Fruit fly (Drosophila melanogaster) whole organism, embryonic: ENCODE results near the gene CG44271.

Experiments used
- B-H2 ChIP-seq: fragments of 200-800 bp; sonication (Bioruptor generic); optimal IDR thresholded peaks from 2 replicates; lab custom pipeline; 2018; ENCODE audit warnings: missing biosample characterization, mild to moderate bottlenecking, missing genetic modification characterization
- Bgb ChIP-seq: fragments of 200-800 bp; sonication (Bioruptor generic); IDR thresholded peaks from 2 replicates; pipeline ENCODE4 v1.3.6; 2022; ENCODE audit warnings: missing biosample characterization, missing genetic modification characterization; ENCODE audit not compliant: partially characterized antibody
- CG10979 ChIP-seq: fragments of 200-800 bp; sonication (Bioruptor generic); optimal IDR thresholded peaks from 2 replicates; lab custom pipeline; 2018; ENCODE audit warnings: missing biosample characterization, mild to moderate bottlenecking, missing genetic modification characterization, moderate library complexity
- CG12071 ChIP-seq: fragments of 200-800 bp; sonication (Bioruptor generic); optimal IDR thresholded peaks from 3 replicates; lab custom pipeline; 2018; ENCODE audit warnings: missing biosample characterization, mild to moderate bottlenecking, missing genetic modification characterization
- CG12236 ChIP-seq: fragments of 200-800 bp; sonication (Bioruptor generic); optimal IDR thresholded peaks from 2 replicates; lab custom pipeline; 2016; ENCODE audit warnings: missing biosample characterization, missing genetic modification characterization
- CG14441 ChIP-seq: fragments of 200-800 bp; sonication (Bioruptor generic); IDR thresholded peaks from 2 replicates; pipeline ENCODE4 v1.3.6; 2022; ENCODE audit warnings: missing biosample characterization, missing genetic modification characterization
- CG15073 ChIP-seq: fragments of 200-800 bp; sonication (Bioruptor generic); optimal IDR thresholded peaks from 2 replicates; lab custom pipeline; 2016; ENCODE audit warnings: missing biosample characterization, missing genetic modification characterization
- CG16813 ChIP-seq: fragments of 200-800 bp; sonication (Bioruptor generic); IDR thresholded peaks from 3 replicates; pipeline ENCODE4 v1.3.6; 2022; ENCODE audit warnings: missing biosample characterization, missing genetic modification characterization; ENCODE audit not compliant: partially characterized antibody
- CG30020 ChIP-seq: fragments of 200-800 bp; optimal IDR thresholded peaks from 2 replicates; lab custom pipeline; 2019; ENCODE audit warnings: missing biosample characterization, mild to moderate bottlenecking, missing genetic modification characterization, moderate library complexity
- CG34422 ChIP-seq: fragments of 200-800 bp; sonication (Bioruptor generic); IDR thresholded peaks from 3 replicates; pipeline ENCODE4 v1.3.6; 2022; ENCODE audit warnings: missing biosample characterization, missing genetic modification characterization
- CG4282 ChIP-seq: fragments of 200-800 bp; sonication (Bioruptor generic); optimal IDR thresholded peaks from 2 replicates; lab custom pipeline; 2016; ENCODE audit warnings: missing biosample characterization, missing genetic modification characterization
- CG4424 ChIP-seq: fragments of 200-800 bp; sonication (Bioruptor generic); optimal IDR thresholded peaks from 3 replicates; lab custom pipeline; 2016; ENCODE audit warnings: missing biosample characterization, missing genetic modification characterization
- CG4617 ChIP-seq: fragments of 200-800 bp; sonication (Bioruptor generic); optimal IDR thresholded peaks from 3 replicates; lab custom pipeline; 2016; ENCODE audit warnings: missing biosample characterization, missing genetic modification characterization, borderline replicate concordance
- CG6791 ChIP-seq: fragments of 200-800 bp; sonication (Bioruptor generic); IDR thresholded peaks from 3 replicates; pipeline ENCODE4 v1.3.6; 2022; ENCODE audit warnings: missing biosample characterization, missing genetic modification characterization; ENCODE audit not compliant: partially characterized antibody
- CG7928 ChIP-seq: fragments of 200-800 bp; sonication (Bioruptor generic); optimal IDR thresholded peaks from 2 replicates; lab custom pipeline; 2017; ENCODE audit warnings: missing biosample characterization, mild to moderate bottlenecking, missing genetic modification characterization
- CG9797 ChIP-seq: fragments of 200-800 bp; sonication (Bioruptor generic); optimal IDR thresholded peaks from 3 replicates; lab custom pipeline; 2018; ENCODE audit warnings: missing biosample characterization, mild to moderate bottlenecking, missing genetic modification characterization
- CHES-1-like ChIP-seq: fragments of 200-800 bp; sonication (Bioruptor generic); optimal IDR thresholded peaks from 2 replicates; lab custom pipeline; 2016; ENCODE audit warnings: missing biosample characterization, missing genetic modification characterization
- CrebB ChIP-seq: fragments of 200-800 bp; sonication (Bioruptor generic); optimal IDR thresholded peaks from 3 replicates; lab custom pipeline; 2018; ENCODE audit warnings: missing biosample characterization, mild to moderate bottlenecking, missing genetic modification characterization
- D ChIP-seq, 2 experiments: fragments of 200-800 bp in 1 of 2; fragments of >200 bp in 1 of 2; sonication (Bioruptor generic) in 1 of 2; optimal IDR thresholded peaks; 2 replicates in 1 of 2; 3 replicates in 1 of 2; lab custom pipeline; 2017; ENCODE audit warnings: mild to moderate bottlenecking in 1 of 2, missing biosample characterization in 1 of 2, missing genetic modification characterization in 1 of 2, missing genetic modification reagents in 1 of 2
- Ets97D ChIP-seq: fragments of 200-800 bp; sonication (Bioruptor generic); optimal IDR thresholded peaks from 3 replicates; lab custom pipeline; 2016; ENCODE audit warnings: missing biosample characterization, missing genetic modification characterization
- GATAe ChIP-seq: fragments of 200-800 bp; sonication (Bioruptor generic); conservative IDR thresholded peaks from 2 replicates; pipeline ENCODE4 v1.3.6; 2022; ENCODE audit warnings: missing biosample characterization, missing genetic modification characterization
- HmgZ ChIP-seq: fragments of 200-800 bp; sonication (Bioruptor generic); optimal IDR thresholded peaks from 2 replicates; lab custom pipeline; 2018; ENCODE audit warnings: missing biosample characterization, mild to moderate bottlenecking, missing genetic modification characterization
- Hr3 ChIP-seq: fragments of 200-800 bp; sonication (Bioruptor generic); optimal IDR thresholded peaks from 3 replicates; lab custom pipeline; 2016; ENCODE audit warnings: missing biosample characterization, missing genetic modification characterization
- Kr ChIP-seq: fragments of 200-800 bp; sonication (Bioruptor generic); optimal IDR thresholded peaks from 2 replicates; lab custom pipeline; 2017; ENCODE audit warnings: missing biosample characterization, mild to moderate bottlenecking, missing genetic modification characterization
- Med ChIP-seq: fragments of 200-800 bp; sonication (Bioruptor generic); peaks from one replicate; lab custom pipeline; 2016; ENCODE audit warnings: missing biosample characterization, missing genetic modification characterization, mild to moderate bottlenecking, inconsistent platforms, moderate library complexity
- NC2β ChIP-seq: fragments of 200-800 bp; sonication (Bioruptor generic); optimal IDR thresholded peaks from 2 replicates; lab custom pipeline; 2016; ENCODE audit warnings: missing biosample characterization, missing genetic modification characterization
- Oli ChIP-seq: fragments of 200-800 bp; sonication (Bioruptor generic); optimal IDR thresholded peaks from 2 replicates; lab custom pipeline; 2018; ENCODE audit warnings: missing biosample characterization, mild to moderate bottlenecking, missing genetic modification characterization, moderate library complexity
- Pdp1 ChIP-seq, 2 experiments: fragments of 200-800 bp; sonication (Bioruptor generic); optimal IDR thresholded peaks; 3 replicates each; lab custom pipeline; 2016; ENCODE audit warnings: missing biosample characterization in 2 of 2, missing genetic modification characterization in 2 of 2, mild to moderate bottlenecking in 1 of 2, moderate library complexity in 1 of 2
- Sin3A ChIP-seq: fragments of >200 bp; optimal IDR thresholded peaks from 2 replicates; lab custom pipeline; 2018
- Sry-δ ChIP-seq: fragments of 200-800 bp; sonication (Bioruptor generic); optimal IDR thresholded peaks from 2 replicates; lab custom pipeline; 2016; ENCODE audit warnings: missing biosample characterization, missing genetic modification characterization
- Stat92E ChIP-seq, 3 experiments: fragments of >200 bp in 2 of 3; fragments of 200-800 bp in 1 of 3; sonication (Bioruptor generic) in 1 of 3; optimal IDR thresholded peaks; 2 replicates each; lab custom pipeline; 2017 to 2019; ENCODE audit warnings: missing biosample characterization in 3 of 3, missing genetic modification characterization in 3 of 3, mild to moderate bottlenecking in 1 of 3, moderate library complexity in 1 of 3
- ato ChIP-seq: fragments of 200-800 bp; sonication (Bioruptor generic); IDR thresholded peaks from 2 replicates; pipeline ENCODE4 v1.3.6; 2022; ENCODE audit warnings: missing biosample characterization, missing genetic modification characterization; ENCODE audit not compliant: partially characterized antibody
- caup ChIP-seq: fragments of 200-800 bp; sonication (Bioruptor generic); optimal IDR thresholded peaks from 3 replicates; lab custom pipeline; 2017; ENCODE audit warnings: missing biosample characterization, mild to moderate bottlenecking, missing genetic modification characterization, moderate library complexity; ENCODE audit not compliant: severe bottlenecking
- crol ChIP-seq: fragments of 200-800 bp; sonication (Bioruptor generic); IDR thresholded peaks from 2 replicates; pipeline ENCODE4 v1.3.6; 2022; ENCODE audit warnings: missing biosample characterization, missing genetic modification characterization
- danr ChIP-seq: fragments of 200-800 bp; sonication (Bioruptor generic); IDR thresholded peaks from 2 replicates; pipeline ENCODE4 v1.3.6; 2022; ENCODE audit warnings: missing biosample characterization, missing genetic modification characterization
- esg ChIP-seq: fragments of 200-800 bp; sonication (Bioruptor generic); conservative IDR thresholded peaks from 2 replicates; pipeline ENCODE4 v1.3.6; 2022; ENCODE audit warnings: missing biosample characterization, missing genetic modification characterization
- gcm ChIP-seq: fragments of 200-800 bp; sonication (Bioruptor generic); optimal IDR thresholded peaks from 2 replicates; lab custom pipeline; 2019; ENCODE audit warnings: missing biosample characterization, mild to moderate bottlenecking, missing genetic modification characterization, moderate library complexity
- gfzf ChIP-seq: fragments of 200-800 bp; sonication (Bioruptor generic); optimal IDR thresholded peaks from 2 replicates; lab custom pipeline; 2016; ENCODE audit warnings: missing biosample characterization, mild to moderate bottlenecking, missing genetic modification characterization, moderate library complexity
- jing ChIP-seq: fragments of 200-800 bp; sonication (Bioruptor generic); optimal IDR thresholded peaks from 2 replicates; lab custom pipeline; 2018; ENCODE audit warnings: missing biosample characterization, mild to moderate bottlenecking, missing genetic modification characterization
- lab ChIP-seq: fragments of 200-800 bp; sonication (Bioruptor generic); optimal IDR thresholded peaks from 3 replicates; lab custom pipeline; 2017; ENCODE audit warnings: missing biosample characterization, missing genetic modification characterization, mild to moderate bottlenecking, moderate library complexity, missing genetic modification reagents
- lmd ChIP-seq: fragments of 200-800 bp; sonication (Bioruptor generic); IDR thresholded peaks from 2 replicates; pipeline ENCODE4 v1.3.6; 2022; ENCODE audit warnings: missing biosample characterization, missing genetic modification characterization
- lola ChIP-seq, 3 experiments: fragments of >200 bp in 2 of 3; fragments of 200-800 bp in 1 of 3; sonication (Bioruptor generic) in 1 of 3; optimal IDR thresholded peaks; 2 replicates each; lab custom pipeline; 2017 to 2019; ENCODE audit warnings: missing biosample characterization in 3 of 3, missing genetic modification characterization in 3 of 3, mild to moderate bottlenecking in 1 of 3, moderate library complexity in 1 of 3
- nau ChIP-seq: fragments of 200-800 bp; sonication (Bioruptor generic); optimal IDR thresholded peaks from 3 replicates; lab custom pipeline; 2017; ENCODE audit warnings: missing biosample characterization, mild to moderate bottlenecking, missing genetic modification characterization, missing genetic modification reagents
- phol ChIP-seq: fragments of 200-800 bp; sonication (Bioruptor generic); optimal IDR thresholded peaks from 3 replicates; lab custom pipeline; 2018; ENCODE audit warnings: missing biosample characterization, mild to moderate bottlenecking, missing genetic modification characterization, moderate library complexity
- ro ChIP-seq: fragments of 200-800 bp; sonication (Bioruptor generic); IDR thresholded peaks from 2 replicates; pipeline ENCODE4 v1.3.6; 2022; ENCODE audit warnings: missing biosample characterization, missing genetic modification characterization
- vvl ChIP-seq: fragments of 200-800 bp; sonication (Bioruptor generic); IDR thresholded peaks from 2 replicates; pipeline ENCODE4 v1.3.6; 2022; ENCODE audit warnings: missing biosample characterization, missing genetic modification characterization
- yki ChIP-seq: fragments of >200 bp; optimal IDR thresholded peaks from 3 replicates; lab custom pipeline; 2018
- zen ChIP-seq: fragments of 200-800 bp; sonication (Bioruptor generic); optimal IDR thresholded peaks from 3 replicates; lab custom pipeline; 2018; ENCODE audit warnings: missing biosample characterization, mild to moderate bottlenecking, missing genetic modification characterization, moderate library complexity

The CG44271 gene

DNA sequence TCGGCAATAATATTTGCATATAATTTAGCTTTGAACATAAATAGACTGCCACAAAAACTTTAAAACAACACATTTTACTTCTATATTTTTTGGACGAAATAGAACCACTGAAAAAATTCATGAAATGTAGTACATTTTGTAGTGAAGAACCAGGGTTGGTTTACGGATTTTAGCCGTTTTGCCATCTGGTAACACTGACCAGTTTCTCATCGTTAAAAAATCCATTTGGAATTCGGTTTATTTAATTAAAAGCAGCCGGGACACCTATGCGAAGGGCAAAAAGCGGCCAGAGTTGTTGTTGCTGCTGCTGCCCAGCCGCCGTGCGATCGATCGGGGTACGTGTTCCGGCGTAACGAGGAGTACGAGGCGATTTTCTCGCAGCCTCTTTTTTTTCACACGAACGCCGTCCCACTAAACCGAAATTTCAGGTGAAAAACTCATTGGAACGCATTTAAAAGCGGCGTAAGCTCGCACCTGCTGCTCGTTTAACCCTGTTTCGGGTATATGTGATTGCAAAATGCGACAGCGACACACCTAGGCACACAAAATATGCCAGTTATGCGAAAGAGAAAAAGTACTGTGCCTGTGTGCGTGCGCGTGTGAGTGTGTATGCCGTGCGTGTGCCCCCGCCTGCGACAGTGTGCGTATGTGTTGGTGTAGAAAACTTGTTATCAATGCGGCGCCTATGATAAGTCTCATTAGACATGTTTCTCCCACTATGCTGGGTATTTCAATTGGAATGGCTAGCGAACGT lies 23.8 kb downstream of the CG44271 start, which contains the start of gene Liprin-alpha:
Gene Liprin-alpha (plus strand): TSS at position 154 of the 754 bp plus-strand sequence.
- TF ChIP-seq CG6791 (no peak), Sry-δ (no peak), HmgZ (tag; lab: Kevin White, UChicago) (peak; percentile 29), Oli (tag; lab: Kevin White, UChicago) (no peak), zen (tag; lab: Kevin White, UChicago) (peak; percentile 16), lola (GFP tag; optimal IDR thresholded peaks at IDR 0.05; lab: Kevin White, UChicago) (peak in 1 of 3 experiments; percentile 66), CHES-1-like (GFP tag; lab: Kevin White, UChicago) (no peak), ro (GFP tag; lab: Robert Waterston, UW) (no peak), CG12236 (no peak), vvl (no peak), Sin3A (lab: Kevin White, UChicago) (peak; percentile 41), CG4282 (no peak), GATAe (peak; percentile 80), CG14441 (GFP tag; lab: Robert Waterston, UW) (no peak), lab (GFP tag; lab: Kevin White, UChicago) (no peak), Ets97D (GFP tag; lab: Kevin White, UChicago) (peak; percentile 8), esg (no peak), caup (no peak), CG7928 (GFP tag; lab: Kevin White, UChicago) (peak; percentile 86), Hr3 (no peak), CG10979 (peak; percentile 20), danr (GFP tag; lab: Robert Waterston, UW) (no peak), CG12071 (GFP tag; lab: Kevin White, UChicago) (no peak), D (optimal IDR thresholded peaks at IDR 0.05; lab: Kevin White, UChicago) (peak; percentile 84), D (GFP tag; optimal IDR thresholded peaks at IDR 0.05; lab: Kevin White, UChicago) (no peak), CG4424 (GFP tag; lab: Kevin White, UChicago) (no peak), B-H2 (GFP tag; lab: Kevin White, UChicago) (no peak), CG30020 (tag; lab: Kevin White, UChicago) (no peak), gfzf (GFP tag; lab: Kevin White, UChicago) (peak; percentile 79), CG9797 (GFP tag; lab: Kevin White, UChicago) (peak; percentile 51), yki (no peak), CG15073 (GFP tag; lab: Kevin White, UChicago) (no peak), Pdp1 (GFP tag; optimal IDR thresholded peaks at IDR 0.05; lab: Kevin White, UChicago) (peak in 1 of 2 experiments; percentile 37), lmd (GFP tag; lab: Robert Waterston, UW) (no peak), crol (GFP tag; lab: Robert Waterston, UW) (no peak), Med (GFP tag; lab: Kevin White, UChicago) (peak; percentile 79), CG4617 (GFP tag; lab: Kevin White, UChicago) (peak; percentile 80), phol (tag; lab: Kevin White, UChicago) (peak; percentile 2), ato (GFP tag; lab: Robert Waterston, UW) (0 out of 2 replicates have a peak, but pooled peaks have one; percentile 19), Kr (GFP tag; lab: Kevin White, UChicago) (no peak), NC2β (GFP tag; lab: Kevin White, UChicago) (no peak), Stat92E (GFP tag; optimal IDR thresholded peaks at IDR 0.05; lab: Kevin White, UChicago) (peak in 1 of 3 experiments; percentile 73), Bgb (no peak; the same call in 1 of the 2 replicates), CG34422 (GFP tag; lab: Robert Waterston, UW) (peak; percentile 72; the same call in 2 of the 3 replicates), gcm (GFP tag; lab: Kevin White, UChicago) (no peak), CrebB (tag; lab: Kevin White, UChicago) (no peak), CG16813 (no peak), jing (GFP tag; lab: Kevin White, UChicago) (no peak), nau (GFP tag; lab: Kevin White, UChicago) (no peak)
